Worm (Caenorhabditis elegans) whole organism, dauer: ENCODE data around the gene nhr-90.
A peak's percentile ranks its signal among the peaks of the same experiment; 100 is the strongest.

Experiments
- unc-62 ChIP-seq: sonication (generic microtip); optimal IDR thresholded peaks from 2 replicates; lab custom pipeline; 2017; ENCODE audit warnings: missing biosample characterization, missing genetic modification reagents, missing genetic modification characterization

nhr-90 gene

DNA sequence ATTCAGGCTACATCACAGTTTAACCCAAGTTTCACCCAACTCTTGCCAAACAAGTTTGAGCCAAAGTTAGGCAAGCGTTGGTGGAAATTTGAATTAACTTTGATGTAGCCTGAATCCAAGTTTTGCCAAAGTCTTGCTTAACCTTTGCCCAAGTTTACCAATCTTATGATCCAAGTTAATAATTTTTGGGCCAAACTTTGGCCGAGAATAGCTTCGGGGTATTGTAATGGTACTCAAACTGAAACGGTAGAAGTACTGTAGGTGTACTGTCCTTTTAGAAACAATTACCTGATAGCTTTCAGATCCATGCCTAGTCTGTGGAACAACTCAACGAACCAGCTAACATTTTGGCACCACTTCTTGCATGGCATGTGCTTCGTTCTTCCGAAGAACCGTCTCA, 10.1 kb upstream of the nhr-90 start, which contains the start of gene nhr-251:
TSS of gene nhr-251 (plus strand) at position 301 of the 400 bp plus-strand sequence.
- TF ChIP-seq unc-62 (GFP tag; lab: Kevin White, UChicago): no peak

- no peak for TF ChIP-seq unc-62 (GFP tag; lab: Kevin White, UChicago)
These were observed 6.2 kb upstream of the nhr-90 start, which contains the start of gene srlf-37 for ce11 chrV:604105-604504. Gene srlf-37, minus strand, starts transcription at chrV:604205.

DNA sequence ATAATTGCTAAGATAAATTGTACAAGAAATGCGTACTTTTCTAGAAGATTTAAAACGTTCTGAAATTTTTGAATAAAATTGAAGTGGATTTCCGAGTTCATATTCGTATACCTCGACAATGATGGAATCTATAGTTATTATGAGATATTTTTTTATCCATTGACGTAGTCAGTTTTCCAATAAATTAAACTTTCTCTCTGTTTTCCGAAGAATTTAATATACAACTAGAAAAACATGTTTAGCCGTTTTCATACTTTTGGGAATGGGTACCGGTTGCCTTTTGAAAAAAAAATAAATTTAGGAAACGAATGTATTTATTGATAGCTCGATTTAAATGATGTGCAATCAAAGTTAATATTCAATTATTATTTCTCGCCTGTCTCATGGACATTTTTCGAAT, 1.5 kb upstream of the nhr-90 start, which contains the start of gene srw-109:
TSS of gene srw-109 (minus strand) at position 101 of the 400 bp plus-strand sequence.
- no peak for TF ChIP-seq unc-62 (GFP tag; lab: Kevin White, UChicago)

ce11 chrV:609671-610070, 641 bp upstream of the nhr-90 start, which contains the start of gene srlf-36:
Gene srlf-36, minus strand, starts transcription at chrV:609771.
- TF ChIP-seq unc-62 (GFP tag; lab: Kevin White, UChicago): no peak

DNA sequence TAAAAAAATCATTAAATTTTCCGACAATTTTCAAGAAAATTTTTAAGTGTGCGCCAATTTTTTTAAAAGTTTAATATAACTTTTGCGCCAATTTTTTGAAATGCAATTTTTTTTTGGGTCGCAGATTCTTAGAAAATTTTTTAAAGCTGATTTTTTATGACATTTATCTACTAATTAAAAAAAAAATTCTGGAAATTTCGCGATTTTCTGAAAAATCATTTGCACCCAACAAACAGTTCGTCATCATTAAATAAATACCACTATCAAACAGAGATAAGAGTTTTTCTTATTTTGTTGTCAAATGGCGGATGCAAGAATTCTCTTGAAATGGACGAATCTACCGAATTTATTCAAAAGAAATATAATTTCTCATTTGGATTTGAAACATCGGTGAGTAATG, 5.0 kb downstream of the nhr-90 start, which contains the start of gene F48G7.13:
TSS of gene F48G7.13 (plus strand) at position 301 of the 400 bp plus-strand sequence.
- TF ChIP-seq unc-62 (GFP tag; lab: Kevin White, UChicago): no peak

DNA sequence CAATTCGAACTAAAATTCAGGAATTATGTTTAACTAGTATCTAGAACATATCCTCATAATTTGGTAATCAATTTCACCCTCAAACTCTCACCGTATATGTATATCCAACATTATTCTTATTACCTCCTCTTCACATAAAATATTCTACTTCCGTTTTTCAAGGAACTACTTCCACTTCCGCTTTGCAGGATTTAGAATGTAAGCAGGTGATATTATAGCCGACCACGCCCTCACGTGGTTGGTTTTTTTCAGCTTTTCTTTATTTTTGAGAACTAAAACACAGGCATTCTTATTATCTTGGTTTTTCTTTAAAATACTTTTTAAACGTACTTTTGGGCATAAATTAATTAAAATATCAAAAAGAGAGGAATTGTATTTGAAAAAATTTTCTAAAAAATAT, 7.6 kb downstream of the nhr-90 start:
- TF ChIP-seq unc-62 (GFP tag; lab: Kevin White, UChicago): no peak

DNA sequence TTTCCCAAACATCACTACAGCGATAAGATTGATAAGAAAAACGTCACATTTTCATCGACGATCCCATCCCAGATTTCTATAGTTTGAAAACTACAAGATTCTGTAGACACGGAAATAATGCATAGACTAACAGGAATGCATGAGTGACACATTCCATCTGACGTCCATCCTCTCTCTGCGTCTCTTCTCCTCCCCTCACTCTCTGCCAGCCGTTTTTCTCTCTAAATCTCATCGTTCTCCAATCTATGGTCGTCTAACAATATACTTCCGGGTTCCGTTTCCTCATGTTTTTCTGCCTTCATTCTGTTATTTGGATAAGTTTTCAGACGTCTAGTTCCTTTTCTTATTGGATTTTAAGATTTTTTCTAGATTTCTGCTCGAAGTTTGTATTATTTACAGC, 8.7 kb downstream of the nhr-90 start, which contains the start of gene F48G7.4:
TSS of gene F48G7.4 (plus strand) at position 400 of the 400 bp plus-strand sequence.
- TF ChIP-seq unc-62 (GFP tag; lab: Kevin White, UChicago): peak; percentile 31

- TF ChIP-seq unc-62 (GFP tag; lab: Kevin White, UChicago): no peak
These were observed 10.7 kb downstream of the nhr-90 start for ce11 chrV:620987-621386.

- TF ChIP-seq unc-62 (GFP tag; lab: Kevin White, UChicago): no peak
These were observed 12.6 kb downstream of the nhr-90 start, which contains the start of gene F48G7.5 for ce11 chrV:622902-623301. Gene F48G7.5, minus strand, starts transcription at chrV:622935.

- TF ChIP-seq unc-62 (GFP tag; lab: Kevin White, UChicago): no peak
These were observed 14.6 kb downstream of the nhr-90 start, which contains the start of gene srt-17 for ce11 chrV:624922-625321. Gene srt-17, minus strand, starts transcription at chrV:625022.

ce11 chrV:626321-626720, 16.0 kb downstream of the nhr-90 start, which contains the start of gene F48G7.7:
Gene F48G7.7, minus strand, starts transcription at chrV:626421.
- TF ChIP-seq unc-62 (GFP tag; lab: Kevin White, UChicago): no peak

DNA sequence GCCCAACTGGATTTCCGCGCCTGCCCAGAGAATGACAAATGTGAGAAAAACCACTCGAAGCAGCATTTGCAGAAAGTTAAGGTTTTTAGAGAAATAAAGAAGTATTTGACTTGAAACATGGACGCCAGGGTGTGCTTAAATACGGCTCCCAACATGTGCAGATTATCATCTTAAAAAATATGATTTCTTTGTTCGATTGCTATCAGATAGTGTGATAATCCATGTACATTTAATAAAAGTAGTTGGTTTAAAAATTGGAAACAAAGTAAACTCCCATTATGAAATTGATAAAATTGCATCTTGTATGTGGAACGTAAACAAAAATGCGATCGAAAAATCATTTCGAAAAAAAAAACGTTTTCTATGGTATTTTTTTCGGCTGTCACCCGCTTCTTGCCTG, 17.3 kb downstream of the nhr-90 start, which contains the start of gene F48G7.8:
TSS of gene F48G7.8 (minus strand) at position 101 of the 400 bp plus-strand sequence.
- TF ChIP-seq unc-62 (GFP tag; lab: Kevin White, UChicago): no peak

DNA sequence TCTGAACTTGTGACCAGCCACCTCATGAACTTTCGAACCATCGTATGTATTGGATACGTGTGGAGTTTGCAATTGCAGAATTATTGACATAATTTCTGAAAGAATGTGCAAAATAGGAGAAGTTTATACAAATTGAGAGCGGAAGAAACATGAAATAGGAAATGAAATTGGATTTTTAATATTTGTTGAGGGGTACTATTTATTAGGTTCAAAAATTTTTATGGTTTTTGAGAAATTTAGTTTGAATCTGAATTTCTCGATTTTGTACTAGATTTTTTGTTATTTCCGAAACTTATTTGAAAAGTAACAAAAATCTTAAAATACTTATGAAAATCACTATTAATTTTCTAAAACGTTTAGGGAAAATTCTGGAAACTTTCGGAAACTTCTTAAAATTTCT, 18.2 kb downstream of the nhr-90 start, which contains the start of gene F48G7.9:
TSS of gene F48G7.9 (minus strand) at position 101 of the 400 bp plus-strand sequence.
- no peak for TF ChIP-seq unc-62 (GFP tag; lab: Kevin White, UChicago)

DNA sequence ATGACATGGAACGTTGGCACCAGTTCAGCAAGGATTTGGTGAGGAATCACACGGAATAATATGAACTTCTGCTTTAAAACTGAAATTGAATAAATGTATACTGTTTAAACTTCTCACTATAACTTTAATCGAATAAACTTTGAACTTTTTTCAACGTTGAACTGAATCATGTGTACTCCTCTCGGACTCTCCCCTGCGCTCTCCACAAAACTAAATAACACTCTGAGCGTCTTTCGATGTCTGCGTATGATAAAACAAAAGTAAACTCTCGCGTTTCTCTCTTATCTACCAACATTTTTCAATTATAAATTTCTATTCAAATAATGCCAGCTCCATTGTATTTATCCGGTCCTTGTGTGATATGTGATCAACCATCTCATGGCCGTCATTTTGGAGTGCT, 21.5 kb downstream of the nhr-90 start:
- TF ChIP-seq unc-62 (GFP tag; lab: Kevin White, UChicago): no peak

ce11 chrV:634855-635254, 24.5 kb downstream of the nhr-90 start, which contains the start of gene F48G7.10:
Gene F48G7.10, minus strand, starts transcription at chrV:634955.
- TF ChIP-seq unc-62 (GFP tag; lab: Kevin White, UChicago): no peak

- TF ChIP-seq unc-62 (GFP tag; lab: Kevin White, UChicago): no peak
These were observed 25.3 kb downstream of the nhr-90 start for ce11 chrV:635630-636029.

DNA sequence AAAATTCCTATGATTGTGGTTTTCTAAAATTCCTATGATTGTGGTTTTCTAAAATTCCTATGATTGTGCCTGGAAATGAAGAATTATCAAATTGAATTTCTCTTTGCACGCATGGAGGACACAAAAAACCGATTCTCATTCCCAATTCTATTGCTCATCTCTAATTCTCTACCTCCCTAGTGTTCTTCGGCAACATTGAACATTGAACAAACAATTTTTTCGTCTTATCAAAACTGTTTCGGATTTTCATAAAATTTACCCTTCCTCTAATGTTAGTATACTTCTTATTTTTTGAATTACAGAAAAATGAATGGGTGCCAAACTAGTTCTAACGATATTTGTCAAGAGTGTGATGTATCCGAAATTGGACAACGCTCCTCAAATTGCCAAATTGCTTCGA, 26.0 kb downstream of the nhr-90 start, which contains the start of gene pals-31:
TSS of gene pals-31 (plus strand) at position 301 of the 400 bp plus-strand sequence.
- TF ChIP-seq unc-62 (GFP tag; lab: Kevin White, UChicago): no peak
